Fruit fly (Drosophila melanogaster): ENCODE measurements around the gene CG10657.
A peak's percentile ranks its signal among the peaks of the same experiment; 100 is the strongest.

CG10657 gene

dm6 chr3L:12533392-12534070 lies 36.5 kb upstream of the CG10657 start, which contains the start of the genes Tsf2 and CG34242 (continued):
- no peak for TF ChIP-seq gsb-n (tag; optimal IDR thresholded peaks at IDR 0.05)
- peak; percentile 85 for TF ChIP-seq CG10979 (tag; optimal IDR thresholded peaks at IDR 0.05)
- TF ChIP-seq dysf (GFP tag; IDR thresholded peaks at IDR 0.05), result peak; percentile 94
- TF ChIP-seq CG33557 (GFP tag; optimal IDR thresholded peaks at IDR 0.05), result no peak
- TF ChIP-seq CG2202 (tag; optimal IDR thresholded peaks at IDR 0.05), result no peak
- TF ChIP-seq Dll (GFP tag; IDR thresholded peaks at IDR 0.05; ENCODE audit: partially characterized antibody), result no peak
- no peak for TF ChIP-seq CrebB (tag; optimal IDR thresholded peaks at IDR 0.05)
- no peak for TF ChIP-seq TFAM (GFP tag; optimal IDR thresholded peaks at IDR 0.05)
- TF ChIP-seq pnt (GFP tag; optimal IDR thresholded peaks at IDR 0.05), result no peak
- TF ChIP-seq CG11247 (GFP tag; IDR thresholded peaks at IDR 0.05), result peak; percentile 93
- TF ChIP-seq p53 (GFP tag; optimal IDR thresholded peaks at IDR 0.05), result no peak
- no peak for TF ChIP-seq Hsf (GFP tag; optimal IDR thresholded peaks at IDR 0.05)
- TF ChIP-seq CG4424 (GFP tag; optimal IDR thresholded peaks at IDR 0.05), result peak; percentile 69
- no peak for TF ChIP-seq bab2 (GFP tag; optimal IDR thresholded peaks at IDR 0.05)
- no peak for TF ChIP-seq CG4282 (GFP tag; optimal IDR thresholded peaks at IDR 0.05)
- peak; percentile 8 for TF ChIP-seq CG13424 (tag; optimal IDR thresholded peaks at IDR 0.05)
- no peak for TF ChIP-seq CG12942 (GFP tag; optimal IDR thresholded peaks at IDR 0.05)
- TF ChIP-seq disco-r (GFP tag; optimal IDR thresholded peaks at IDR 0.05), result no peak
- TF ChIP-seq HLHmδ (GFP tag; optimal IDR thresholded peaks at IDR 0.05), result no peak
- peak; percentile 84 for TF ChIP-seq row (GFP tag; IDR thresholded peaks at IDR 0.05)
- peak; percentile 4 for TF ChIP-seq salm (tag; optimal IDR thresholded peaks at IDR 0.05)
- no peak for TF ChIP-seq Sry-β (GFP tag; optimal IDR thresholded peaks at IDR 0.05)
- peak; percentile 59; the same call in 2 of the 3 replicates for TF ChIP-seq jigr1 (GFP tag; IDR thresholded peaks at IDR 0.05)
- TF ChIP-seq Ets65A (GFP tag), result no peak
- TF ChIP-seq Usf (GFP tag; optimal IDR thresholded peaks at IDR 0.05), result no peak
- TF ChIP-seq CkIIα-i1 (GFP tag; IDR thresholded peaks at IDR 0.05), result no peak
- no peak for TF ChIP-seq tap (tag; optimal IDR thresholded peaks at IDR 0.05)
- TF ChIP-seq repo (GFP tag; optimal IDR thresholded peaks at IDR 0.05), result no peak
- no peak for TF ChIP-seq CG1603 (tag; optimal IDR thresholded peaks at IDR 0.05)
- peak; percentile 18 for TF ChIP-seq CG2116 (GFP tag; optimal IDR thresholded peaks at IDR 0.05)
- peak; percentile 78 for TF ChIP-seq CG13296 (GFP tag; optimal IDR thresholded peaks at IDR 0.05)
- TF ChIP-seq CG31224 (GFP tag; IDR thresholded peaks at IDR 0.05), result peak; percentile 67
- peak; percentile 60 for TF ChIP-seq ATbp (GFP tag; optimal IDR thresholded peaks at IDR 0.05)
- peak; percentile 56 for TF ChIP-seq CG12659 (GFP tag; optimal IDR thresholded peaks at IDR 0.05)
- TF ChIP-seq dpn (GFP tag; optimal IDR thresholded peaks at IDR 0.05), result peak in 1 of 2 experiments; percentile 6
- peak; percentile 87 for TF ChIP-seq CG8765 (GFP tag; IDR thresholded peaks at IDR 0.05)
- TF ChIP-seq Dip2 (GFP tag; IDR thresholded peaks at IDR 0.05), result no peak
- peak; percentile 76 for TF ChIP-seq CG7271 (tag; optimal IDR thresholded peaks at IDR 0.05)
- TF ChIP-seq CG4820 (GFP tag; optimal IDR thresholded peaks at IDR 0.05), result peak; percentile 86
- peak; percentile 94 for TF ChIP-seq Dbx (GFP tag; IDR thresholded peaks at IDR 0.05)
- TF ChIP-seq mirr (GFP tag; optimal IDR thresholded peaks at IDR 0.05), result no peak
- peak; percentile 31 for TF ChIP-seq Lhr (GFP tag; optimal IDR thresholded peaks at IDR 0.05)
- TF ChIP-seq CG14710 (tag; optimal IDR thresholded peaks at IDR 0.05), result peak; percentile 91
- peak; percentile 94 for TF ChIP-seq CG17361 (GFP tag; IDR thresholded peaks at IDR 0.05)
- no peak for TF ChIP-seq Sox100B (GFP tag; optimal IDR thresholded peaks at IDR 0.05)
- peak; percentile 94 for TF ChIP-seq ase (GFP tag; IDR thresholded peaks at IDR 0.05)
- peak; percentile 83 for TF ChIP-seq CG17829 (tag; optimal IDR thresholded peaks at IDR 0.05)
- TF ChIP-seq ranshi (GFP tag; IDR thresholded peaks at IDR 0.05), result peak; percentile 95
- TF ChIP-seq Fer3 (tag; optimal IDR thresholded peaks at IDR 0.05), result peak; percentile 90
- TF ChIP-seq unc-4 (GFP tag; IDR thresholded peaks at IDR 0.05; ENCODE audit: partially characterized antibody), result no peak

Data from whole organism, embryonic.